Worm (Caenorhabditis elegans) whole organism, L1 larva: ENCODE measurements around the gene srh-116.
"Not testable (repeated sequence)": the region's sequence is repeated elsewhere in the genome, so short reads cannot be mapped to it uniquely, and the experiment has no call there.

Source experiments
- F16B12.6 ChIP-seq: fragments of 150-350 bp; optimal IDR thresholded peaks from 2 replicates; lab custom pipeline; 2014; ENCODE audit warnings: missing biosample characterization, missing genetic modification characterization
- Y116A8C.19 ChIP-seq: sonication (generic microtip); optimal IDR thresholded peaks from 2 replicates; lab custom pipeline; 2016; ENCODE audit warnings: missing compliant biosample characterization, missing genetic modification characterization, borderline replicate concordance
- aha-1 ChIP-seq: fragments of 150-350 bp; optimal IDR thresholded peaks from 2 replicates; lab custom pipeline; 2014; ENCODE audit warnings: missing biosample characterization, missing genetic modification characterization
- ceh-8 ChIP-seq: fragments of 200-800 bp; sonication (Bioruptor generic); optimal IDR thresholded peaks from 2 replicates; lab custom pipeline; 2018; ENCODE audit warnings: mild to moderate bottlenecking, missing genetic modification characterization, moderate library complexity, missing compliant biosample characterization
- ceh-82 ChIP-seq, 3 experiments: fragments of 150-350 bp in 1 of 3; sonication (generic microtip) in 2 of 3; optimal IDR thresholded peaks; 2 replicates each; lab custom pipeline; 2014 to 2017; ENCODE audit warnings: missing biosample characterization in 3 of 3, missing genetic modification characterization in 3 of 3
- ceh-88 ChIP-seq: fragments of 200-800 bp; sonication (Bioruptor generic); IDR thresholded peaks from 2 replicates; pipeline ENCODE4 v1.3.6; 2022; ENCODE audit warnings: missing genetic modification characterization, missing compliant biosample characterization
- ceh-90 ChIP-seq: sonication (generic microtip); optimal IDR thresholded peaks from 2 replicates; lab custom pipeline; 2016; ENCODE audit warnings: missing genetic modification characterization, missing compliant biosample characterization
- dpl-1 ChIP-seq, 3 experiments: fragments of 150-350 bp in 2 of 3; sonication (generic microtip) in 1 of 3; optimal IDR thresholded peaks; 2 replicates each; lab custom pipeline; 2014 to 2017; ENCODE audit warnings: missing biosample characterization in 3 of 3, missing genetic modification characterization in 3 of 3, missing genetic modification reagents in 3 of 3
- egl-13 ChIP-seq: sonication (generic microtip); optimal IDR thresholded peaks from 2 replicates; lab custom pipeline; 2016; ENCODE audit warnings: missing genotype, missing genetic modification reagents, missing genetic modification characterization, missing compliant biosample characterization
- egl-27 ChIP-seq, 2 experiments: fragments of 150-350 bp in 1 of 2; sonication (generic microtip); optimal IDR thresholded peaks; 3 replicates each; lab custom pipeline; 2017 to 2018; ENCODE audit warnings: missing biosample characterization in 2 of 2, missing genetic modification characterization in 2 of 2, missing genetic modification reagents in 2 of 2
- elt-2 ChIP-seq: sonication (generic microtip); optimal IDR thresholded peaks from 2 replicates; lab custom pipeline; 2016; ENCODE audit warnings: missing genetic modification characterization, mild to moderate bottlenecking, inconsistent platforms, missing compliant biosample characterization, missing genetic modification reagents
- grh-1 ChIP-seq: fragments of 200-800 bp; sonication (Bioruptor generic); IDR thresholded peaks from 2 replicates; pipeline ENCODE4 v1.3.6; 2022; ENCODE audit warnings: missing genetic modification reagents, missing genetic modification characterization, missing compliant biosample characterization
- hlh-4 ChIP-seq: sonication (generic microtip); optimal IDR thresholded peaks from 2 replicates; lab custom pipeline; 2016; ENCODE audit warnings: mild to moderate bottlenecking, missing genetic modification characterization, missing compliant biosample characterization
- irx-1 ChIP-seq: sonication (generic microtip); optimal IDR thresholded peaks from 2 replicates; lab custom pipeline; 2016; ENCODE audit warnings: missing genetic modification characterization, missing compliant biosample characterization
- isw-1 ChIP-seq: fragments of 200-800 bp; sonication (Bioruptor generic); IDR thresholded peaks from 2 replicates; pipeline ENCODE4 v1.3.6; 2022; ENCODE audit warnings: missing genetic modification characterization, missing compliant biosample characterization
- lin-13 ChIP-seq: fragments of 150-350 bp; optimal IDR thresholded peaks from 2 replicates; lab custom pipeline; 2014; ENCODE audit warnings: missing biosample characterization, missing genetic modification reagents, missing genetic modification characterization
- lin-14 ChIP-seq: fragments of 200-800 bp; sonication (Bioruptor generic); optimal IDR thresholded peaks from 2 replicates; lab custom pipeline; 2018; ENCODE audit warnings: mild to moderate bottlenecking, missing genetic modification characterization, moderate library complexity, missing compliant biosample characterization
- lin-15B ChIP-seq: fragments of 150-350 bp; sonication (generic microtip); optimal IDR thresholded peaks from 3 replicates; lab custom pipeline; 2014; ENCODE audit warnings: missing biosample characterization, missing genetic modification characterization
- lin-35 ChIP-seq, 2 experiments: fragments of 150-350 bp; optimal IDR thresholded peaks; 2 replicates each; lab custom pipeline; 2014; ENCODE audit warnings: missing biosample characterization in 2 of 2, missing genetic modification characterization in 2 of 2, missing genetic modification reagents in 2 of 2
- lsy-2 ChIP-seq, 2 experiments: fragments of 150-350 bp; optimal IDR thresholded peaks; 2 replicates each; lab custom pipeline; 2014; ENCODE audit warnings: missing biosample characterization in 2 of 2, missing genetic modification characterization in 2 of 2
- mab-9 ChIP-seq: fragments of 200-800 bp; sonication (Bioruptor generic); IDR thresholded peaks from 2 replicates; pipeline ENCODE4 v1.3.6; 2022; ENCODE audit warnings: missing genetic modification reagents, missing genetic modification characterization, missing compliant biosample characterization
- mef-2 ChIP-seq: fragments of 150-350 bp; optimal IDR thresholded peaks from 2 replicates; lab custom pipeline; 2014; ENCODE audit warnings: missing biosample characterization, missing genetic modification characterization
- mep-1 ChIP-seq: fragments of 150-350 bp; optimal IDR thresholded peaks from 2 replicates; lab custom pipeline; 2014; ENCODE audit warnings: missing biosample characterization, missing genetic modification characterization
- nhr-11 ChIP-seq: fragments of 150-350 bp; optimal IDR thresholded peaks from 2 replicates; lab custom pipeline; 2014; ENCODE audit warnings: missing biosample characterization, missing genetic modification characterization
- nhr-12 ChIP-seq: sonication (generic microtip); optimal IDR thresholded peaks from 2 replicates; lab custom pipeline; 2017; ENCODE audit warnings: missing biosample characterization, missing genetic modification characterization
- nhr-47 ChIP-seq: sonication (generic microtip); optimal IDR thresholded peaks from 2 replicates; lab custom pipeline; 2016; ENCODE audit warnings: mild to moderate bottlenecking, missing genetic modification characterization, moderate library complexity, missing compliant biosample characterization
- nhr-76 ChIP-seq: sonication (generic microtip); optimal IDR thresholded peaks from 2 replicates; lab custom pipeline; 2017; ENCODE audit warnings: missing biosample characterization, missing genetic modification characterization
- pax-3 ChIP-seq: fragments of 200-800 bp; sonication (Bioruptor generic); optimal IDR thresholded peaks from 2 replicates; lab custom pipeline; 2018; ENCODE audit warnings: mild to moderate bottlenecking, missing genetic modification characterization, moderate library complexity, missing compliant biosample characterization
- swsn-7 ChIP-seq: sonication (generic microtip); optimal IDR thresholded peaks from 2 replicates; lab custom pipeline; 2016; ENCODE audit warnings: missing genetic modification characterization, missing compliant biosample characterization
- tbx-2 ChIP-seq: sonication (generic microtip); optimal IDR thresholded peaks from 2 replicates; lab custom pipeline; 2016; ENCODE audit warnings: missing genetic modification characterization, missing compliant biosample characterization
- tlp-1 ChIP-seq: fragments of 150-350 bp; optimal IDR thresholded peaks from 2 replicates; lab custom pipeline; 2014; ENCODE audit warnings: missing biosample characterization, missing genetic modification characterization
- unc-130 ChIP-seq: fragments of 150-350 bp; optimal IDR thresholded peaks from 2 replicates; lab custom pipeline; 2017; ENCODE audit warnings: missing biosample characterization, missing genetic modification characterization, inconsistent platforms
- unc-30 ChIP-seq: sonication (generic microtip); optimal IDR thresholded peaks from 2 replicates; lab custom pipeline; 2017; ENCODE audit warnings: missing biosample characterization, missing genetic modification characterization
- unc-62 ChIP-seq: fragments of 150-350 bp; optimal IDR thresholded peaks from 2 replicates; lab custom pipeline; 2014; ENCODE audit warnings: missing biosample characterization, missing genetic modification reagents, missing genetic modification characterization
- xbp-1 ChIP-seq: sonication (generic microtip); optimal IDR thresholded peaks from 2 replicates; lab custom pipeline; 2016; ENCODE audit warnings: missing genetic modification characterization, missing compliant biosample characterization
- zip-4 ChIP-seq: fragments of 200-800 bp; sonication (Bioruptor generic); optimal IDR thresholded peaks from 2 replicates; lab custom pipeline; 2018; ENCODE audit warnings: mild to moderate bottlenecking, missing genetic modification characterization, moderate library complexity, missing compliant biosample characterization

srh-116 gene

ce11 chrV:17255028-17255427, at the start of gene srh-116:
Gene srh-116, minus strand, starts transcription at chrV:17255128.
- TF ChIP-seq mab-9; tlp-1 (tag; lab: Kevin White, UChicago); egl-13 (tag; lab: Kevin White, UChicago): not testable (repeated sequence)

- TF ChIP-seq ceh-90 (tag; lab: Kevin White, UChicago), result no peak
- no peak for TF ChIP-seq elt-2 (tag; lab: Kevin White, UChicago)
- TF ChIP-seq nhr-76 (tag; lab: Kevin White, UChicago), result no peak
- TF ChIP-seq, all 84 proteins: peak for 0
Observed at ce11 chrV:17303392-17303791, 48.5 kb upstream of the srh-116 start.

- TF ChIP-seq nhr-12 (no peak), nhr-47 (no peak), hlh-4 (tag; lab: Kevin White, UChicago) (no peak), swsn-7 (no peak), zip-4 (GFP tag; lab: Kevin White, UChicago) (no peak), mep-1 (tag; lab: Kevin White, UChicago) (no peak), nhr-11 (tag; lab: Kevin White, UChicago) (no peak), ceh-88 (no peak), mef-2 (tag; lab: Kevin White, UChicago) (no peak), Y116A8C.19 (tag; lab: Kevin White, UChicago) (no peak), ceh-8 (GFP tag; lab: Kevin White, UChicago) (no peak)
- TF ChIP-seq, all 84 proteins: peak for 0
Observed at ce11 chrV:17302754-17303153, 47.8 kb upstream of the srh-116 start, which contains the start of gene sri-70. Gene sri-70, plus strand, starts transcription at chrV:17303054.

- TF ChIP-seq xbp-1 (tag; lab: Kevin White, UChicago) (no peak), egl-27 (tag; optimal IDR thresholded peaks at IDR 0.05; lab: Kevin White, UChicago) (no peak), tlp-1 (tag; lab: Kevin White, UChicago) (no peak), aha-1 (no peak), lin-15B (tag; lab: Kevin White, UChicago) (no peak), tbx-2 (tag; lab: Kevin White, UChicago) (no peak), egl-13 (tag; lab: Kevin White, UChicago) (no peak), nhr-76 (tag; lab: Kevin White, UChicago) (no peak), lin-35 (GFP tag; optimal IDR thresholded peaks at IDR 0.05; lab: Kevin White, UChicago) (no peak), grh-1 (GFP tag; lab: Robert Waterston, UW) (no peak), dpl-1 (GFP tag; optimal IDR thresholded peaks at IDR 0.05; lab: Kevin White, UChicago) (no peak), irx-1 (tag; lab: Kevin White, UChicago) (no peak), unc-62 (no peak), isw-1 (GFP tag; lab: Robert Waterston, UW) (no peak), unc-30 (no peak), lin-13 (GFP tag; lab: Kevin White, UChicago) (no peak)
Observed at ce11 chrV:17301375-17301774, 46.4 kb upstream of the srh-116 start, which contains the start of gene K10G4.5. Gene K10G4.5, minus strand, starts transcription at chrV:17301475.

- TF ChIP-seq isw-1 (GFP tag; lab: Robert Waterston, UW) (no peak), pax-3 (no peak), aha-1 (no peak), lsy-2 (tag; optimal IDR thresholded peaks at IDR 0.05; lab: Kevin White, UChicago) (no peak), unc-130 (tag; lab: Kevin White, UChicago) (no peak), nhr-47 (no peak), ceh-82 (tag; optimal IDR thresholded peaks at IDR 0.05; lab: Kevin White, UChicago) (no peak), F16B12.6 (tag; lab: Kevin White, UChicago) (no peak), lin-14 (no peak)
- TF ChIP-seq, all 84 proteins: peak for 0
Observed at ce11 chrV:17298657-17299056, 43.7 kb upstream of the srh-116 start.
